Worm (Caenorhabditis elegans) whole organism, midembryonic: ENCODE measurements around the gene pafo-1.

Experiments
- T22C8.4 ChIP-seq: fragments of 200-800 bp; sonication (Bioruptor generic); IDR thresholded peaks from 2 replicates; pipeline ENCODE4 v1.3.6; 2022; ENCODE audit warnings: missing genetic modification characterization, missing compliant biosample characterization
- cog-1 ChIP-seq: sonication (generic microtip); optimal IDR thresholded peaks from 2 replicates; lab custom pipeline; 2016; ENCODE audit warnings: missing genetic modification characterization, missing compliant biosample characterization
- flt-1 ChIP-seq: fragments of 200-800 bp; sonication (Bioruptor generic); IDR thresholded peaks from 2 replicates; pipeline ENCODE4 v1.3.6; 2022; ENCODE audit warnings: missing genetic modification characterization, missing compliant biosample characterization
- klf-2 ChIP-seq: fragments of 200-800 bp; sonication (Bioruptor generic); conservative IDR thresholded peaks from 2 replicates; pipeline ENCODE4 v1.3.6; 2022; ENCODE audit warnings: missing genetic modification reagents, missing genetic modification characterization, missing compliant biosample characterization
- med-1 ChIP-seq: sonication (generic microtip); optimal IDR thresholded peaks from 2 replicates; lab custom pipeline; 2017; ENCODE audit warnings: missing genetic modification characterization, mild to moderate bottlenecking, missing compliant biosample characterization, antibody characterized with exemption, missing genetic modification reagents; ENCODE audit not compliant: insufficient read depth
- ref-1 ChIP-seq: fragments of 200-800 bp; sonication (Bioruptor generic); conservative IDR thresholded peaks from 2 replicates; pipeline ENCODE4 v1.3.6; 2022; ENCODE audit warnings: missing genetic modification reagents, missing genetic modification characterization, missing compliant biosample characterization
- tab-1 ChIP-seq: fragments of 200-800 bp; sonication (Bioruptor generic); IDR thresholded peaks from 2 replicates; pipeline ENCODE4 v1.3.6; 2022; ENCODE audit warnings: missing genetic modification characterization, missing compliant biosample characterization
- ztf-23 ChIP-seq: fragments of 200-800 bp; sonication (Bioruptor generic); IDR thresholded peaks from 2 replicates; pipeline ENCODE4 v1.3.6; 2022; ENCODE audit warnings: missing genetic modification reagents, missing genetic modification characterization, missing compliant biosample characterization
- ztf-29 ChIP-seq: fragments of 200-800 bp; sonication (Bioruptor generic); IDR thresholded peaks from 2 replicates; pipeline ENCODE4 v1.3.6; 2022; ENCODE audit warnings: missing genetic modification reagents, missing genetic modification characterization, missing compliant biosample characterization

pafo-1 gene

ce11 chrV:11554260-11554659 is 32.8 kb downstream of the pafo-1 start, which contains the start of gene duo-1:
Gene duo-1 (plus strand): TSS chrV:11554630.
- TF ChIP-seq T22C8.4 (GFP tag; lab: Robert Waterston, UW) (no peak), ztf-23 (GFP tag; lab: Robert Waterston, UW) (no peak), cog-1 (tag; lab: Kevin White, UChicago) (no peak), ref-1 (GFP tag; lab: Robert Waterston, UW) (no peak), med-1 (GFP tag; lab: Kevin White, UChicago) (no peak), ztf-29 (GFP tag; lab: Robert Waterston, UW) (no peak), tab-1 (no peak), flt-1 (no peak), klf-2 (GFP tag; lab: Robert Waterston, UW) (no peak)

ce11 chrV:11562643-11563042 is 41.1 kb downstream of the pafo-1 start, which contains the start of gene srx-86:
Gene srx-86 (plus strand): TSS chrV:11562943.
- TF ChIP-seq ztf-29 (GFP tag; lab: Robert Waterston, UW) (no peak), ref-1 (GFP tag; lab: Robert Waterston, UW) (no peak), cog-1 (tag; lab: Kevin White, UChicago) (no peak), klf-2 (GFP tag; lab: Robert Waterston, UW) (no peak), flt-1 (no peak), ztf-23 (GFP tag; lab: Robert Waterston, UW) (no peak), med-1 (GFP tag; lab: Kevin White, UChicago) (no peak), T22C8.4 (GFP tag; lab: Robert Waterston, UW) (no peak), tab-1 (no peak)

- TF ChIP-seq tab-1 (no peak), med-1 (GFP tag; lab: Kevin White, UChicago) (no peak), ztf-29 (GFP tag; lab: Robert Waterston, UW) (no peak), ref-1 (GFP tag; lab: Robert Waterston, UW) (no peak), klf-2 (GFP tag; lab: Robert Waterston, UW) (no peak), ztf-23 (GFP tag; lab: Robert Waterston, UW) (no peak), cog-1 (tag; lab: Kevin White, UChicago) (no peak), flt-1 (no peak), T22C8.4 (GFP tag; lab: Robert Waterston, UW) (no peak)
Observed at ce11 chrV:11564573-11564972, 43.1 kb downstream of the pafo-1 start, which contains the start of gene srx-87. Gene srx-87 (plus strand): TSS chrV:11564873.

ce11 chrV:11570169-11570651 is 48.7 kb downstream of the pafo-1 start, which contains the start of the genes nhr-101 and pms-2:
Gene nhr-101 (plus strand): TSS chrV:11570476.
Gene pms-2 (minus strand): TSS chrV:11570601.
- TF ChIP-seq ref-1 (GFP tag; lab: Robert Waterston, UW) (no peak), flt-1 (no peak), tab-1 (no peak)
